Worm (Caenorhabditis elegans): ENCODE measurements around the gene abts-4.

DNA sequence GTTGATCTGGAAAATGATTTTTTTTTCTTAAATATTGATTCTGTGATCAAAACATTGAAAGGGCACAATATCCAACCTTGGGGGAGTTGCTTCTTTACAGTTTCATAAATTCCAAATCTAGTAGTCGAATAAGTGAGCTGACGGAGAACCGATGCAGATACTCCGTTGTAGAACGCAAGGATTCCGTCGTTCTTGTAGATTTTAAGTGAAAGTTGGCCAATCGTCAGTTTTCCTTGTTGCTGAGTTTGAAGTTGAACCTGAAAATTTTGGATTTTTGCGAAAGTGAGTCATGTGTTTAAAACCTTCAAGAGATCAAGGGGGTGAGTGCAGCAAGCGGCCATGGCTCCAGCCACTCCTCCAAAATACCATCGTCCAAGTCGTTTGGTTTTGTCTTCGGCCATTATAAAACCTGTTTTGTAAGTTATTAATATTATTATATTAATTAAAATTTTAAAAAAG is 36.2 kb downstream of the abts-4 start, which contains the start of gene slc-25A10:
- TF ChIP-seq unc-55 (GFP tag; optimal IDR thresholded peaks at IDR 0.05), result no peak
- TF ChIP-seq unc-62 (GFP tag; optimal IDR thresholded peaks at IDR 0.05), result no peak
- no peak for TF ChIP-seq nhr-237 (tag; optimal IDR thresholded peaks at IDR 0.05)
- no peak for TF ChIP-seq aly-2 (tag; optimal IDR thresholded peaks at IDR 0.05)
- TF ChIP-seq zag-1 (tag; optimal IDR thresholded peaks at IDR 0.05), result no peak
- TF ChIP-seq snpc-4 (tag; optimal IDR thresholded peaks at IDR 0.05), result no peak

All from whole organism, L2 larva.